Fruit fly (Drosophila melanogaster): Measurements from ENCODE around the gene Uros2.

The Uros2 gene

DNA sequence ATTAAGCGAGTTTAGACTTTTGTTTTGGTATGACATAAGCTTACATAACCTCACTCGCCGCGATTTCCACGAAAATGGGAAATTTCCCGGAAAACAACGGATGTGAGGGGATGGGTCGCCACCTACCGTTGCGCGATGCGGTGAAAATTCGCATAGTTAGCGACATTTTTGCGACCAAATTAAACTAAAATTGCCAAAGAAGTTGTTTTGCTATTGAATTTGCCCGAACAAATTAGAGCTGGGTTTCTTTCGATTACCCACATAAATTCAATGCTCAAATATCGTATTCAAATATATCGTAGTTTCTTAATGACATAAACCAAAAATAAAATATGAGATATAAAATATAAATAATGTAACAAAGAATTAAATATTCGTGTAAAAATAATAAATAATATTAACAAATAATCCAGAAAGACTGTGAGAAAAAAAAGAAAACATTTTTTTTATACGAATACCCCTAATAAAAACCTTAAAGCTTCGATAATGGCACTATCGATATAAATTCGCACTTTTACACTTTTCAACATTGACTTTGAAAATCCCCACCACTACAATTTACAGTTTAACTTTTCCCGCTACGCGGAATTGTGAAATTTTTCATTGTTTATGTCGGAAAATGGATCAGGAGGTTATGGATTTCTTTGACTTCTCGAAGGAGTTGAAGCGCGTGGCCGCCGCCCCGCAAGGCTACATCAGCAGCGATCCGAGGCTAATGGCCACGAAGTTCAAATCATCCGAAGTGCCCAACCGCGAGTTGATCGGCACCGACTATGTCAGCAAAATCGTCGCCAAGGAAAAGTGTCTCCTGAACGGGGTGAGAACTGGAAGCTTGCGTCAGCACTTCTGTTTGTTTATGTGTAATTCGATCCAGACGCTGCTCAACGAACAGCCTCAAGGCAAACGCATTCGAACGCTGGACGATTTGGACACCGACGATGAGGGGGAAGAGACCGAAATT lies 48.8 kb downstream of the Uros2 start, which contains the start of the genes ND-23 and spn-E (continued):
- TF ChIP-seq shn (GFP tag; optimal IDR thresholded peaks at IDR 0.05) (no peak), tll (GFP tag; optimal IDR thresholded peaks at IDR 0.05) (peak in 1 of 2 experiments; percentile 55), Hr3 (GFP tag; optimal IDR thresholded peaks at IDR 0.05) (peak; percentile 55), HLH3B (GFP tag; IDR thresholded peaks at IDR 0.05) (0 out of 2 replicates have a peak, but pooled peaks have one; percentile 16), org-1 (GFP tag; optimal IDR thresholded peaks at IDR 0.05) (no peak), Ssrp (tag; optimal IDR thresholded peaks at IDR 0.05) (peak; percentile 54), CG7556 (GFP tag; optimal IDR thresholded peaks at IDR 0.05) (peak; percentile 44), Opbp (GFP tag; IDR thresholded peaks at IDR 0.05; ENCODE audit: partially characterized antibody) (peak; percentile 42; the same call in 1 of the 3 replicates), E2f1 (GFP tag; IDR thresholded peaks at IDR 0.05) (peak; percentile 69), CG16813 (GFP tag; IDR thresholded peaks at IDR 0.05; ENCODE audit: partially characterized antibody) (peak; percentile 77), nom (GFP tag; optimal IDR thresholded peaks at IDR 0.05) (no peak), ERR (GFP tag; optimal IDR thresholded peaks at IDR 0.05) (no peak), CG15073 (GFP tag; optimal IDR thresholded peaks at IDR 0.05) (no peak), Myb (GFP tag; optimal IDR thresholded peaks at IDR 0.05) (peak; percentile 36), dmrt99B (tag; optimal IDR thresholded peaks at IDR 0.05) (no peak), CG31441 (GFP tag; IDR thresholded peaks at IDR 0.05) (no peak; the same call in none of the 2 replicates), CG2712 (tag; optimal IDR thresholded peaks at IDR 0.05) (peak; percentile 83), CG17568 (GFP tag; optimal IDR thresholded peaks at IDR 0.05) (no peak), CG4820 (GFP tag; optimal IDR thresholded peaks at IDR 0.05) (peak; percentile 0), mam (GFP tag; optimal IDR thresholded peaks at IDR 0.05) (peak; percentile 1), zf30C (GFP tag; optimal IDR thresholded peaks at IDR 0.05) (no peak), Dek (tag; optimal IDR thresholded peaks at IDR 0.05) (peak; percentile 61), CG9932 (GFP tag; IDR thresholded peaks at IDR 0.05) (peak; percentile 72), Ets97D (GFP tag; optimal IDR thresholded peaks at IDR 0.05) (no peak), CG9797 (GFP tag; optimal IDR thresholded peaks at IDR 0.05) (no peak), lmd (GFP tag; IDR thresholded peaks at IDR 0.05) (peak; percentile 22; the same call in 1 of the 2 replicates), CG10267 (tag; optimal IDR thresholded peaks at IDR 0.05) (peak; percentile 93), mld (GFP tag; IDR thresholded peaks at IDR 0.05; ENCODE audit: partially characterized antibody) (peak; percentile 60; the same call in 1 of the 3 replicates), psq (GFP tag; optimal IDR thresholded peaks at IDR 0.05) (no peak), CG17186 (GFP tag; optimal IDR thresholded peaks at IDR 0.05) (no peak), CG18262 (tag; optimal IDR thresholded peaks at IDR 0.05) (peak; percentile 69), CG33557 (GFP tag; optimal IDR thresholded peaks at IDR 0.05) (peak; percentile 49), Sox102F (GFP tag; optimal IDR thresholded peaks at IDR 0.05) (peak; percentile 59), tx (GFP tag; optimal IDR thresholded peaks at IDR 0.05) (no peak), sna (GFP tag; IDR thresholded peaks at IDR 0.05; ENCODE audit: partially characterized antibody) (peak; percentile 87), sens (GFP tag) (peak; percentile 33), CG16779 (GFP tag; IDR thresholded peaks at IDR 0.05) (no peak), vnd (GFP tag; IDR thresholded peaks at IDR 0.05; ENCODE audit: partially characterized antibody) (peak; percentile 58; the same call in 2 of the 3 replicates), CG13775 (GFP tag; optimal IDR thresholded peaks at IDR 0.05) (peak; percentile 56), CG4617 (GFP tag; optimal IDR thresholded peaks at IDR 0.05; ENCODE audit: borderline replicate concordance) (peak; percentile 50), unc-4 (GFP tag; IDR thresholded peaks at IDR 0.05; ENCODE audit: partially characterized antibody) (peak; percentile 86), CG10366 (GFP tag; IDR thresholded peaks at IDR 0.05) (peak; percentile 35; the same call in 1 of the 2 replicates), slbo (GFP tag; IDR thresholded peaks at IDR 0.05) (peak; percentile 68), hbn (GFP tag; IDR thresholded peaks at IDR 0.05; ENCODE audit: partially characterized antibody) (peak; percentile 72), CG12104 (GFP tag; optimal IDR thresholded peaks at IDR 0.05) (no peak), Elba2 (GFP tag; optimal IDR thresholded peaks at IDR 0.05) (no peak), CG3281 (GFP tag; optimal IDR thresholded peaks at IDR 0.05) (peak; percentile 24)

All from whole organism, embryonic.